Fruit fly (Drosophila melanogaster) whole organism, embryonic: Measurements from ENCODE around the gene IA-2.
A peak's percentile ranks its signal among the peaks of the same experiment; 100 is the strongest.

Experiments used
- ATbp ChIP-seq: fragments of 200-800 bp; sonication (Bioruptor generic); optimal IDR thresholded peaks from 2 replicates; lab custom pipeline; 2017; ENCODE audit warnings: missing biosample characterization, mild to moderate bottlenecking, missing genetic modification characterization, missing genetic modification reagents
- Antp ChIP-seq: fragments of 200-800 bp; sonication (Bioruptor generic); optimal IDR thresholded peaks from 3 replicates; lab custom pipeline; 2016; ENCODE audit warnings: missing biosample characterization, missing genetic modification characterization
- Bteb2 ChIP-seq: fragments of 200-800 bp; sonication (Bioruptor generic); optimal IDR thresholded peaks from 2 replicates; lab custom pipeline; 2016; ENCODE audit warnings: missing biosample characterization, missing genetic modification characterization
- CG1024 ChIP-seq: fragments of 200-800 bp; sonication (Bioruptor generic); IDR thresholded peaks from 2 replicates; pipeline ENCODE4 v1.3.6; 2022; ENCODE audit warnings: missing biosample characterization, missing genetic modification characterization
- CG10431 ChIP-seq: fragments of 200-800 bp; sonication (Bioruptor generic); optimal IDR thresholded peaks from 3 replicates; lab custom pipeline; 2018; ENCODE audit warnings: missing biosample characterization, mild to moderate bottlenecking, missing genetic modification characterization
- CG12659 ChIP-seq: fragments of 200-800 bp; sonication (Bioruptor generic); optimal IDR thresholded peaks from 3 replicates; lab custom pipeline; 2017; ENCODE audit warnings: mild to moderate bottlenecking, missing biosample characterization, missing genetic modification reagents, missing genetic modification characterization
- CG15073 ChIP-seq: fragments of 200-800 bp; sonication (Bioruptor generic); optimal IDR thresholded peaks from 2 replicates; lab custom pipeline; 2016; ENCODE audit warnings: missing biosample characterization, missing genetic modification characterization
- CG15514 ChIP-seq: fragments of 200-800 bp; sonication (Bioruptor generic); optimal IDR thresholded peaks from 3 replicates; lab custom pipeline; 2017; ENCODE audit warnings: missing biosample characterization, missing genetic modification characterization, mild to moderate bottlenecking, moderate library complexity, missing genetic modification reagents
- CG16863 ChIP-seq: fragments of 200-800 bp; sonication (Bioruptor generic); optimal IDR thresholded peaks from 3 replicates; lab custom pipeline; 2016; ENCODE audit warnings: missing biosample characterization, missing genetic modification characterization
- CG17186 ChIP-seq: fragments of 200-800 bp; sonication (Bioruptor generic); optimal IDR thresholded peaks from 3 replicates; lab custom pipeline; 2017; ENCODE audit warnings: missing biosample characterization, missing genetic modification reagents, missing genetic modification characterization
- CG17612 ChIP-seq: fragments of 200-800 bp; sonication (Bioruptor generic); IDR thresholded peaks from 2 replicates; pipeline ENCODE4 v1.3.6; 2022; ENCODE audit warnings: missing biosample characterization, missing genetic modification characterization
- CG2129 ChIP-seq: fragments of 200-800 bp; sonication (Bioruptor generic); IDR thresholded peaks from 2 replicates; pipeline ENCODE4 v1.3.6; 2022; ENCODE audit warnings: missing biosample characterization, missing genetic modification characterization; ENCODE audit not compliant: partially characterized antibody
- CG31224 ChIP-seq: fragments of 200-800 bp; sonication (Bioruptor generic); IDR thresholded peaks from 2 replicates; pipeline ENCODE4 v1.3.6; 2022; ENCODE audit warnings: missing biosample characterization, missing genetic modification characterization
- CG31441 ChIP-seq: fragments of 200-800 bp; sonication (Bioruptor generic); IDR thresholded peaks from 2 replicates; pipeline ENCODE4 v1.3.6; 2022; ENCODE audit warnings: missing biosample characterization, missing genetic modification characterization
- CG3163 ChIP-seq: fragments of 200-800 bp; sonication (Bioruptor generic); optimal IDR thresholded peaks from 3 replicates; lab custom pipeline; 2016; ENCODE audit warnings: missing biosample characterization, missing genetic modification characterization
- CG4854 ChIP-seq: fragments of 200-800 bp; sonication (Bioruptor generic); optimal IDR thresholded peaks from 2 replicates; lab custom pipeline; 2016; ENCODE audit warnings: missing biosample characterization, missing genetic modification characterization, inconsistent platforms
- CG6272 ChIP-seq: fragments of 200-800 bp; sonication (Bioruptor generic); IDR thresholded peaks from 2 replicates; pipeline ENCODE4 v1.3.6; 2022; ENCODE audit warnings: missing biosample characterization, missing genetic modification characterization
- CG8478 ChIP-seq: fragments of >200 bp; optimal IDR thresholded peaks from 2 replicates; lab custom pipeline; 2018
- CG9817 ChIP-seq: fragments of 200-800 bp; sonication (Bioruptor generic); optimal IDR thresholded peaks from 2 replicates; lab custom pipeline; 2018; ENCODE audit warnings: missing biosample characterization, mild to moderate bottlenecking, missing genetic modification characterization, moderate library complexity
- Drgx ChIP-seq: fragments of 200-800 bp; sonication (Bioruptor generic); IDR thresholded peaks from 2 replicates; pipeline ENCODE4 v1.3.6; 2022; ENCODE audit warnings: missing biosample characterization, missing genetic modification characterization
- E2f2 ChIP-seq: fragments of 200-800 bp; sonication (Bioruptor generic); IDR thresholded peaks from 2 replicates; pipeline ENCODE4 v1.3.6; 2022; ENCODE audit warnings: missing biosample characterization, missing genetic modification characterization
- HLHmδ ChIP-seq: fragments of 200-800 bp; sonication (Bioruptor generic); optimal IDR thresholded peaks from 2 replicates; lab custom pipeline; 2018; ENCODE audit warnings: missing biosample characterization, mild to moderate bottlenecking, missing genetic modification characterization, moderate library complexity
- HmgD ChIP-seq: fragments of 200-800 bp; sonication (Bioruptor generic); optimal IDR thresholded peaks from 3 replicates; lab custom pipeline; 2016; ENCODE audit warnings: missing biosample characterization, missing genetic modification characterization
- Nf-YB ChIP-seq: fragments of 200-800 bp; sonication (Bioruptor generic); optimal IDR thresholded peaks from 3 replicates; lab custom pipeline; 2019; ENCODE audit warnings: missing biosample characterization, mild to moderate bottlenecking, missing genetic modification characterization, moderate library complexity
- Side ChIP-seq: fragments of 200-800 bp; sonication (Bioruptor generic); optimal IDR thresholded peaks from 2 replicates; lab custom pipeline; 2016; ENCODE audit warnings: missing biosample characterization, missing genetic modification characterization
- Sox102F ChIP-seq: fragments of 200-800 bp; sonication (Bioruptor generic); optimal IDR thresholded peaks from 2 replicates; lab custom pipeline; 2018; ENCODE audit warnings: missing biosample characterization, mild to moderate bottlenecking, missing genetic modification characterization, moderate library complexity
- Spps ChIP-seq: fragments of 200-800 bp; sonication (Bioruptor generic); optimal IDR thresholded peaks from 2 replicates; lab custom pipeline; 2018; ENCODE audit warnings: missing biosample characterization, mild to moderate bottlenecking, missing genetic modification characterization
- bsh ChIP-seq, 2 experiments: fragments of 200-800 bp; sonication (Bioruptor generic); optimal IDR thresholded peaks; 2 replicates each; lab custom pipeline; 2017 to 2018; ENCODE audit warnings: mild to moderate bottlenecking in 2 of 2, missing biosample characterization in 2 of 2, missing genetic modification characterization in 2 of 2, moderate library complexity in 1 of 2
- croc ChIP-seq: fragments of 200-800 bp; sonication (Bioruptor generic); conservative IDR thresholded peaks from 3 replicates; pipeline ENCODE4 v1.3.6; 2022; ENCODE audit warnings: missing biosample characterization, missing genetic modification characterization
- esg ChIP-seq: fragments of 200-800 bp; sonication (Bioruptor generic); conservative IDR thresholded peaks from 2 replicates; pipeline ENCODE4 v1.3.6; 2022; ENCODE audit warnings: missing biosample characterization, missing genetic modification characterization
- fru ChIP-seq: fragments of >200 bp; optimal IDR thresholded peaks from 2 replicates; lab custom pipeline; 2017
- gem ChIP-seq: fragments of 200-800 bp; sonication (Bioruptor generic); optimal IDR thresholded peaks from 2 replicates; lab custom pipeline; 2019; ENCODE audit warnings: missing biosample characterization, mild to moderate bottlenecking, missing genetic modification characterization, moderate library complexity
- jing ChIP-seq: fragments of 200-800 bp; sonication (Bioruptor generic); optimal IDR thresholded peaks from 2 replicates; lab custom pipeline; 2018; ENCODE audit warnings: missing biosample characterization, mild to moderate bottlenecking, missing genetic modification characterization
- ken ChIP-seq: fragments of 200-800 bp; sonication (Bioruptor generic); IDR thresholded peaks from 3 replicates; pipeline ENCODE4 v1.3.6; 2022; ENCODE audit warnings: missing biosample characterization, missing genetic modification characterization
- lbe ChIP-seq: fragments of 200-800 bp; sonication (Bioruptor generic); optimal IDR thresholded peaks from 2 replicates; lab custom pipeline; 2016; ENCODE audit warnings: missing biosample characterization, mild to moderate bottlenecking, missing genetic modification characterization
- nau ChIP-seq: fragments of 200-800 bp; sonication (Bioruptor generic); optimal IDR thresholded peaks from 3 replicates; lab custom pipeline; 2017; ENCODE audit warnings: missing biosample characterization, mild to moderate bottlenecking, missing genetic modification characterization, missing genetic modification reagents
- nom ChIP-seq: fragments of 200-800 bp; sonication (Bioruptor generic); optimal IDR thresholded peaks from 2 replicates; lab custom pipeline; 2017; ENCODE audit warnings: missing biosample characterization, missing genetic modification characterization, mild to moderate bottlenecking, moderate library complexity, missing genetic modification reagents
- pfk ChIP-seq: fragments of 200-800 bp; sonication (Bioruptor generic); optimal IDR thresholded peaks from 2 replicates; lab custom pipeline; 2018; ENCODE audit warnings: missing biosample characterization, mild to moderate bottlenecking, missing genetic modification characterization, moderate library complexity
- ranshi ChIP-seq: fragments of 200-800 bp; sonication (Bioruptor generic); IDR thresholded peaks from 2 replicates; pipeline ENCODE4 v1.3.6; 2022; ENCODE audit warnings: missing biosample characterization, missing genetic modification characterization
- row ChIP-seq: fragments of 200-800 bp; sonication (Bioruptor generic); IDR thresholded peaks from 3 replicates; pipeline ENCODE4 v1.3.6; 2022; ENCODE audit warnings: missing biosample characterization, missing genetic modification characterization
- scrt ChIP-seq: fragments of 200-800 bp; sonication (Bioruptor generic); optimal IDR thresholded peaks from 2 replicates; lab custom pipeline; 2018; ENCODE audit warnings: missing biosample characterization, mild to moderate bottlenecking, missing genetic modification characterization, moderate library complexity
- sisA ChIP-seq: fragments of 200-800 bp; sonication (Bioruptor generic); IDR thresholded peaks from 2 replicates; pipeline ENCODE4 v1.3.6; 2022; ENCODE audit warnings: missing biosample characterization, missing genetic modification characterization
- so ChIP-seq: fragments of 200-800 bp; sonication (Bioruptor generic); IDR thresholded peaks from 3 replicates; pipeline ENCODE4 v1.3.6; 2022; ENCODE audit warnings: missing biosample characterization, missing genetic modification characterization
- sqz ChIP-seq: fragments of 200-800 bp; sonication (Bioruptor generic); optimal IDR thresholded peaks from 3 replicates; lab custom pipeline; 2018; ENCODE audit warnings: missing biosample characterization, mild to moderate bottlenecking, missing genetic modification characterization
- stwl ChIP-seq: fragments of 200-800 bp; sonication (Bioruptor generic); optimal IDR thresholded peaks from 3 replicates; lab custom pipeline; 2018; ENCODE audit warnings: missing biosample characterization, mild to moderate bottlenecking, missing genetic modification characterization, moderate library complexity
- tll ChIP-seq, 2 experiments: fragments of 200-800 bp in 1 of 2; fragments of >200 bp in 1 of 2; sonication (Bioruptor generic) in 1 of 2; optimal IDR thresholded peaks; 2 replicates each; lab custom pipeline; 2017 to 2019; ENCODE audit warnings: missing biosample characterization in 2 of 2, missing genetic modification characterization in 2 of 2, mild to moderate bottlenecking in 1 of 2, moderate library complexity in 1 of 2
- trem ChIP-seq: fragments of 200-800 bp; optimal IDR thresholded peaks from 3 replicates; lab custom pipeline; 2019; ENCODE audit warnings: missing biosample characterization, mild to moderate bottlenecking, missing genetic modification characterization, moderate library complexity
- trh ChIP-seq: fragments of 200-800 bp; sonication (Bioruptor generic); optimal IDR thresholded peaks from 2 replicates; lab custom pipeline; 2016; ENCODE audit warnings: missing biosample characterization, missing genetic modification characterization
- zen2 ChIP-seq: fragments of 200-800 bp; sonication (Bioruptor generic); IDR thresholded peaks from 3 replicates; pipeline ENCODE4 v1.3.6; 2022; ENCODE audit warnings: missing biosample characterization, missing genetic modification characterization; ENCODE audit not compliant: partially characterized antibody

IA-2 gene

dm6 chr2L:1074180-1074864, 26.5 kb upstream of the IA-2 start (continued):
- TF ChIP-seq CG16863 (GFP tag; lab: Kevin White, UChicago) (peak; percentile 72), CG6272 (GFP tag; lab: Robert Waterston, UW) (no peak), jing (peak; percentile 77), sqz (GFP tag; lab: Kevin White, UChicago) (peak; percentile 76), esg (peak; percentile 78), fru (lab: Kevin White, UChicago) (no peak), CG1024 (GFP tag; lab: Robert Waterston, UW) (peak; percentile 40; the same call in 1 of the 2 replicates), row (GFP tag; lab: Robert Waterston, UW) (peak; percentile 79), CG17612 (GFP tag; lab: Robert Waterston, UW) (no peak), sisA (GFP tag; lab: Robert Waterston, UW) (peak; percentile 70), CG4854 (GFP tag; lab: Kevin White, UChicago) (peak; percentile 4), HLHmδ (GFP tag; lab: Kevin White, UChicago) (no peak), Drgx (GFP tag; lab: Robert Waterston, UW) (peak; percentile 57; the same call in 1 of the 2 replicates), pfk (GFP tag; lab: Kevin White, UChicago) (no peak), gem (tag; lab: Kevin White, UChicago) (peak; percentile 93), bsh (GFP tag; optimal IDR thresholded peaks at IDR 0.05; lab: Kevin White, UChicago) (peak in 1 of 2 experiments; percentile 93), ATbp (GFP tag; lab: Kevin White, UChicago) (peak; percentile 88), E2f2 (GFP tag; lab: Robert Waterston, UW) (peak; percentile 50; the same call in 1 of the 2 replicates), CG15073 (GFP tag; lab: Kevin White, UChicago) (peak; percentile 87), croc (GFP tag; lab: Robert Waterston, UW) (peak; percentile 80), CG3163 (peak; percentile 6), CG8478 (lab: Kevin White, UChicago) (no peak), Spps (peak; percentile 84), nau (GFP tag; lab: Kevin White, UChicago) (peak; percentile 74), lbe (GFP tag; lab: Kevin White, UChicago) (no peak), Nf-YB (GFP tag; lab: Kevin White, UChicago) (peak; percentile 67), so (GFP tag; lab: Robert Waterston, UW) (peak; percentile 85), tll (GFP tag; optimal IDR thresholded peaks at IDR 0.05; lab: Kevin White, UChicago) (no peak), nom (GFP tag; lab: Kevin White, UChicago) (no peak), Bteb2 (GFP tag; lab: Kevin White, UChicago) (peak; percentile 67), Antp (GFP tag; lab: Kevin White, UChicago) (peak; percentile 66), Side (GFP tag; lab: Kevin White, UChicago) (peak; percentile 64), Sox102F (GFP tag; lab: Kevin White, UChicago) (peak; percentile 91), ranshi (GFP tag; lab: Robert Waterston, UW) (peak; percentile 43; the same call in 1 of the 2 replicates), stwl (tag; lab: Kevin White, UChicago) (peak; percentile 14), zen2 (GFP tag; lab: Robert Waterston, UW) (no peak), scrt (peak; percentile 59), CG9817 (peak; percentile 48), CG31224 (GFP tag; lab: Robert Waterston, UW) (peak; percentile 53; the same call in 1 of the 2 replicates), ken (peak; percentile 77; the same call in 2 of the 3 replicates), CG15514 (peak; percentile 21), CG12659 (peak; percentile 78), CG31441 (GFP tag; lab: Robert Waterston, UW) (peak; percentile 94), trem (tag; lab: Kevin White, UChicago) (peak; percentile 82), CG2129 (GFP tag; lab: Robert Waterston, UW) (no peak), CG17186 (GFP tag; lab: Kevin White, UChicago) (peak; percentile 43), CG10431 (peak; percentile 40), trh (peak; percentile 62), HmgD (no peak)
